Fruit fly (Drosophila melanogaster) whole organism, embryonic: Measurements from ENCODE around the gene CG7550.

Experiments
- Aef1 ChIP-seq: fragments of 200-800 bp; sonication (Bioruptor generic); IDR thresholded peaks from 3 replicates; pipeline ENCODE4 v1.3.6; 2022; ENCODE audit warnings: missing biosample characterization, missing genetic modification characterization
- B-H1 ChIP-seq: fragments of 200-800 bp; sonication (Bioruptor generic); IDR thresholded peaks from 3 replicates; pipeline ENCODE4 v1.3.6; 2022; ENCODE audit warnings: missing biosample characterization, missing genetic modification characterization
- Blimp-1 ChIP-seq: fragments of 200-800 bp; sonication (Bioruptor generic); optimal IDR thresholded peaks from 3 replicates; lab custom pipeline; 2018; ENCODE audit warnings: missing biosample characterization, missing genetic modification characterization, mild to moderate bottlenecking, moderate library complexity, missing genetic modification reagents
- CG10147 ChIP-seq: fragments of 200-800 bp; sonication (Bioruptor generic); optimal IDR thresholded peaks from 2 replicates; lab custom pipeline; 2019; ENCODE audit warnings: missing biosample characterization, mild to moderate bottlenecking, missing genetic modification characterization, moderate library complexity
- CG10267 ChIP-seq: fragments of 200-800 bp; sonication (Bioruptor generic); optimal IDR thresholded peaks from 2 replicates; lab custom pipeline; 2018; ENCODE audit warnings: missing biosample characterization, mild to moderate bottlenecking, missing genetic modification characterization, moderate library complexity
- CG10431 ChIP-seq: fragments of 200-800 bp; sonication (Bioruptor generic); optimal IDR thresholded peaks from 3 replicates; lab custom pipeline; 2018; ENCODE audit warnings: missing biosample characterization, mild to moderate bottlenecking, missing genetic modification characterization
- CG10979 ChIP-seq: fragments of 200-800 bp; sonication (Bioruptor generic); optimal IDR thresholded peaks from 2 replicates; lab custom pipeline; 2018; ENCODE audit warnings: missing biosample characterization, mild to moderate bottlenecking, missing genetic modification characterization, moderate library complexity
- CG1233 ChIP-seq: fragments of 200-800 bp; sonication (Bioruptor generic); optimal IDR thresholded peaks from 4 replicates; lab custom pipeline; 2018; ENCODE audit warnings: missing biosample characterization, mild to moderate bottlenecking, missing genetic modification characterization
- CG12391 ChIP-seq: fragments of 200-800 bp; sonication (Bioruptor generic); optimal IDR thresholded peaks from 3 replicates; lab custom pipeline; 2018; ENCODE audit warnings: missing biosample characterization, mild to moderate bottlenecking, missing genetic modification characterization, moderate library complexity
- CG14860 ChIP-seq: fragments of 200-800 bp; sonication (Bioruptor generic); IDR thresholded peaks from 3 replicates; pipeline ENCODE4 v1.3.6; 2022; ENCODE audit warnings: missing biosample characterization, missing genetic modification characterization; ENCODE audit not compliant: partially characterized antibody
- CG1603 ChIP-seq: fragments of 200-800 bp; sonication (Bioruptor generic); optimal IDR thresholded peaks from 2 replicates; lab custom pipeline; 2019; ENCODE audit warnings: missing biosample characterization, mild to moderate bottlenecking, missing genetic modification characterization, moderate library complexity
- CG17612 ChIP-seq: fragments of 200-800 bp; sonication (Bioruptor generic); IDR thresholded peaks from 2 replicates; pipeline ENCODE4 v1.3.6; 2022; ENCODE audit warnings: missing biosample characterization, missing genetic modification characterization
- CG6689 ChIP-seq: fragments of 200-800 bp; sonication (Bioruptor generic); IDR thresholded peaks from 2 replicates; pipeline ENCODE4 v1.3.6; 2022; ENCODE audit warnings: missing biosample characterization, missing genetic modification characterization
- CG7357 ChIP-seq: fragments of 200-800 bp; sonication (Bioruptor generic); IDR thresholded peaks from 3 replicates; pipeline ENCODE4 v1.3.6; 2022; ENCODE audit warnings: missing biosample characterization, missing genetic modification characterization
- CG8388 ChIP-seq: fragments of 200-800 bp; sonication (Bioruptor generic); optimal IDR thresholded peaks from 2 replicates; lab custom pipeline; 2019; ENCODE audit warnings: missing biosample characterization, mild to moderate bottlenecking, missing genetic modification characterization, moderate library complexity
- Dll ChIP-seq: fragments of 200-800 bp; sonication (Bioruptor generic); IDR thresholded peaks from 4 replicates; pipeline ENCODE4 v1.3.6; 2022; ENCODE audit warnings: missing biosample characterization, missing genetic modification characterization; ENCODE audit not compliant: partially characterized antibody
- Doc2 ChIP-seq: fragments of 200-800 bp; sonication (Bioruptor generic); IDR thresholded peaks from 2 replicates; pipeline ENCODE4 v1.3.6; 2022; ENCODE audit warnings: missing biosample characterization, missing genetic modification characterization
- Ets65A ChIP-seq: fragments of 200-800 bp; sonication (Bioruptor generic); peaks from one replicate; lab custom pipeline; 2016; ENCODE audit warnings: missing biosample characterization, missing genetic modification characterization
- Gug ChIP-seq: fragments of 200-800 bp; sonication (Bioruptor generic); IDR thresholded peaks from 4 replicates; pipeline ENCODE4 v1.3.6; 2022; ENCODE audit warnings: missing biosample characterization, missing genetic modification characterization
- Mrtf ChIP-seq: fragments of 200-800 bp; sonication (Bioruptor generic); IDR thresholded peaks from 3 replicates; pipeline ENCODE4 v1.3.6; 2022; ENCODE audit warnings: missing biosample characterization, missing genetic modification characterization
- NC2α ChIP-seq: fragments of 200-800 bp; sonication (Bioruptor generic); optimal IDR thresholded peaks from 2 replicates; lab custom pipeline; 2016; ENCODE audit warnings: missing biosample characterization, missing genetic modification characterization
- Ravus ChIP-seq: fragments of 200-800 bp; sonication (Bioruptor generic); IDR thresholded peaks from 2 replicates; pipeline ENCODE4 v1.3.6; 2022; ENCODE audit warnings: missing biosample characterization, missing genetic modification characterization
- Sox102F ChIP-seq: fragments of 200-800 bp; sonication (Bioruptor generic); optimal IDR thresholded peaks from 2 replicates; lab custom pipeline; 2018; ENCODE audit warnings: missing biosample characterization, mild to moderate bottlenecking, missing genetic modification characterization, moderate library complexity
- Sry-β ChIP-seq: fragments of 200-800 bp; sonication (Bioruptor generic); optimal IDR thresholded peaks from 2 replicates; lab custom pipeline; 2018; ENCODE audit warnings: missing biosample characterization, mild to moderate bottlenecking, missing genetic modification characterization, moderate library complexity
- Xrp1 ChIP-seq: fragments of 200-800 bp; sonication (Bioruptor generic); IDR thresholded peaks from 2 replicates; pipeline ENCODE4 v1.3.6; 2022; ENCODE audit warnings: missing biosample characterization, missing genetic modification characterization
- croc ChIP-seq: fragments of 200-800 bp; sonication (Bioruptor generic); conservative IDR thresholded peaks from 3 replicates; pipeline ENCODE4 v1.3.6; 2022; ENCODE audit warnings: missing biosample characterization, missing genetic modification characterization
- crp ChIP-seq, 2 experiments: fragments of 200-800 bp; sonication (Bioruptor generic); optimal IDR thresholded peaks; 2 replicates in 1 of 2; 3 replicates in 1 of 2; lab custom pipeline; 2017; ENCODE audit warnings: missing biosample characterization in 2 of 2, missing genetic modification characterization in 2 of 2, mild to moderate bottlenecking in 1 of 2, moderate library complexity in 1 of 2
- gsb-n ChIP-seq: fragments of 200-800 bp; sonication (Bioruptor generic); optimal IDR thresholded peaks from 3 replicates; lab custom pipeline; 2018; ENCODE audit warnings: missing biosample characterization, mild to moderate bottlenecking, missing genetic modification characterization
- hbn ChIP-seq: fragments of 200-800 bp; sonication (Bioruptor generic); IDR thresholded peaks from 2 replicates; pipeline ENCODE4 v1.3.6; 2022; ENCODE audit warnings: missing biosample characterization, missing genetic modification characterization; ENCODE audit not compliant: partially characterized antibody
- inv ChIP-seq: fragments of 200-800 bp; sonication (Bioruptor generic); IDR thresholded peaks from 2 replicates; pipeline ENCODE4 v1.3.6; 2022; ENCODE audit warnings: missing biosample characterization, missing genetic modification characterization; ENCODE audit not compliant: partially characterized antibody
- ken ChIP-seq: fragments of 200-800 bp; sonication (Bioruptor generic); IDR thresholded peaks from 3 replicates; pipeline ENCODE4 v1.3.6; 2022; ENCODE audit warnings: missing biosample characterization, missing genetic modification characterization
- lab ChIP-seq: fragments of 200-800 bp; sonication (Bioruptor generic); optimal IDR thresholded peaks from 3 replicates; lab custom pipeline; 2017; ENCODE audit warnings: missing biosample characterization, missing genetic modification characterization, mild to moderate bottlenecking, moderate library complexity, missing genetic modification reagents
- lov ChIP-seq, 2 experiments: fragments of 200-800 bp in 1 of 2; fragments of >200 bp in 1 of 2; sonication (Bioruptor generic) in 1 of 2; IDR thresholded peaks in 1 of 2; optimal IDR thresholded peaks in 1 of 2; 2 replicates in 1 of 2; 3 replicates in 1 of 2; pipeline versions ENCODE4 v1.3.6 to Lab custom; 2017 to 2022; ENCODE audit warnings: missing biosample characterization in 1 of 2, missing genetic modification characterization in 1 of 2
- oc ChIP-seq: fragments of 200-800 bp; sonication (Bioruptor generic); optimal IDR thresholded peaks from 2 replicates; lab custom pipeline; 2018; ENCODE audit warnings: missing biosample characterization, mild to moderate bottlenecking, missing genetic modification characterization, moderate library complexity
- p53 ChIP-seq: fragments of 200-800 bp; sonication (Bioruptor generic); optimal IDR thresholded peaks from 2 replicates; lab custom pipeline; 2016; ENCODE audit warnings: missing biosample characterization, missing genetic modification characterization
- pros ChIP-seq: fragments of 200-800 bp; sonication (Bioruptor generic); optimal IDR thresholded peaks from 3 replicates; lab custom pipeline; 2019; ENCODE audit warnings: missing biosample characterization, mild to moderate bottlenecking, missing genetic modification characterization, moderate library complexity
- psq ChIP-seq: fragments of 200-800 bp; sonication (Bioruptor generic); optimal IDR thresholded peaks from 2 replicates; lab custom pipeline; 2017; ENCODE audit warnings: missing biosample characterization, missing genetic modification characterization
- salm ChIP-seq: fragments of 200-800 bp; sonication (Bioruptor generic); optimal IDR thresholded peaks from 2 replicates; lab custom pipeline; 2018; ENCODE audit warnings: missing biosample characterization, mild to moderate bottlenecking, missing genetic modification characterization
- schlank ChIP-seq: fragments of 200-800 bp; sonication (Bioruptor generic); optimal IDR thresholded peaks from 2 replicates; lab custom pipeline; 2018; ENCODE audit warnings: missing biosample characterization, mild to moderate bottlenecking, missing genetic modification characterization
- sr ChIP-seq: fragments of 200-800 bp; sonication (Bioruptor generic); IDR thresholded peaks from 3 replicates; pipeline ENCODE4 v1.3.6; 2022; ENCODE audit warnings: missing biosample characterization, missing genetic modification characterization
- stwl ChIP-seq: fragments of 200-800 bp; sonication (Bioruptor generic); optimal IDR thresholded peaks from 3 replicates; lab custom pipeline; 2018; ENCODE audit warnings: missing biosample characterization, mild to moderate bottlenecking, missing genetic modification characterization, moderate library complexity
- tna ChIP-seq: fragments of 200-800 bp; sonication (Bioruptor generic); IDR thresholded peaks from 2 replicates; pipeline ENCODE4 v1.3.6; 2022; ENCODE audit warnings: missing biosample characterization, missing genetic modification characterization; ENCODE audit not compliant: partially characterized antibody
- ttk ChIP-seq: fragments of 200-800 bp; sonication (Bioruptor generic); IDR thresholded peaks from 2 replicates; pipeline ENCODE4 v2.1.2; 2022; ENCODE audit warnings: missing biosample characterization, missing genetic modification characterization
- unpg ChIP-seq: fragments of 200-800 bp; sonication (Bioruptor generic); optimal IDR thresholded peaks from 3 replicates; lab custom pipeline; 2018; ENCODE audit warnings: missing biosample characterization, mild to moderate bottlenecking, missing genetic modification characterization, moderate library complexity

CG7550 gene

DNA sequence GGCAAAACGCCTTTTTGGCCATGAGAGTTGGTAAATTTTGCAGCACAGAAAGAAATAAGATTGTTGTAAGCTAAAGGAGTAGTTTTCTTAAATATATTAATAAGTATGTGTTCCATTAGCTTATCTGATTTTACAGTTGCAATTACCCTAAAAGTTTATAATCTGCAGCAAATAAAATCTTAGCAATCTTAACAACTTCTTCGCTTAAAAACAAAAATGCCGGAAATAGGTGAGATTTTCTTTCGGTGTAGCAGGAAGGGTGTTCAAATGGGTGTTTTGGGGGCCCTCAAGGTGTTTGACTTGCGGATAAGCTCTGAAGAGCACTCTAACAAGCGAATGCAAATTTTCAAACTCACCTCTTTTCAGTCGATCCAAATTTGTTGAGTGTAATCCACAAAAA is 26.5 kb upstream of the CG7550 start:
- peak; percentile 26 for TF ChIP-seq Ets65A (GFP tag; lab: Kevin White, UChicago)
- TF ChIP-seq CG1233 (GFP tag; lab: Kevin White, UChicago): no peak
- TF ChIP-seq Sox102F (GFP tag; lab: Kevin White, UChicago): peak; percentile 3

dm6 chr3L:8150284-8150683 is 26.0 kb upstream of the CG7550 start:
- TF ChIP-seq Blimp-1 (GFP tag; lab: Kevin White, UChicago): peak; percentile 51
- no peak for TF ChIP-seq CG10267 (tag; lab: Kevin White, UChicago)

DNA sequence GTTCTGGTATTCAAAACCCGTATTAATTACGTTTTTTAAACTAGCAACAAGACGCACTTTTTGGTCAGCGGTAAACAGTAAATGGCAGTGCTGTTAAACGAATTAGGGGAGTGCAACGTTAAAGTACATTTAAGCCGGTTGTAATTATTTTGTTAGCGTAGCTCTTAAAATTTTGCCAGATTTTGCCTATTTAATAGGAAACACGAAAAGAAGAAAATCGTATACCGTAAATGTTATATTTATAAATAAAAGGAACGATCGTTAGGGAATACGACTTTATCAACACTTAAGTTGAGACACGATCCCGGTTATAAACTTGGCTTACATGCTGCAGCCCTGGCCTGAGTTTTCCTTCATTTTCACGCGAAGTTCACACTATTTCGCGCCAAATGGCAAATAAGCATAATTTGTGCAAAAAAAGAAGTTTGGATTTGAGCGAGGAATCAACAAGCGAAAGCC is 13.1 kb upstream of the CG7550 start, which contains the start of the genes Setx and mus301:
TSS of gene Setx (minus strand) at position 51 of the 459 bp plus-strand sequence.
TSS of gene mus301 (plus strand) at position 361 of the 459 bp plus-strand sequence.
- TF ChIP-seq CG1603 (peak; percentile 63), croc (GFP tag; lab: Robert Waterston, UW) (peak; percentile 37; the same call in 2 of the 3 replicates), stwl (peak; percentile 78), salm (no peak), Ets65A (GFP tag; lab: Kevin White, UChicago) (peak; percentile 99), Dll (GFP tag; lab: Robert Waterston, UW) (0 out of 4 replicates have a peak, but pooled peaks have one; percentile 37), oc (tag; lab: Kevin White, UChicago) (no peak), unpg (no peak), CG1233 (GFP tag; lab: Kevin White, UChicago) (peak; percentile 49), Aef1 (GFP tag; lab: Robert Waterston, UW) (peak; percentile 75), hbn (GFP tag; lab: Robert Waterston, UW) (no peak), Mrtf (peak; percentile 43; the same call in 1 of the 3 replicates), CG10431 (peak; percentile 29), Xrp1 (peak; percentile 79), Doc2 (no peak), pros (GFP tag; lab: Kevin White, UChicago) (no peak), CG14860 (GFP tag; lab: Robert Waterston, UW) (no peak), CG10979 (peak; percentile 69), NC2α (peak; percentile 30), Sry-β (GFP tag; lab: Kevin White, UChicago) (no peak), Gug (GFP tag; lab: Robert Waterston, UW) (peak; percentile 67; the same call in 2 of the 4 replicates), psq (GFP tag; lab: Kevin White, UChicago) (peak; percentile 42), ken (GFP tag; lab: Robert Waterston, UW) (peak; percentile 70; the same call in 1 of the 3 replicates), sr (GFP tag; lab: Robert Waterston, UW) (no peak), tna (GFP tag; lab: Robert Waterston, UW) (no peak), crp (GFP tag; optimal IDR thresholded peaks at IDR 0.05; lab: Kevin White, UChicago) (peak in 1 of 2 experiments; percentile 52), Ravus (no peak), ttk (GFP tag; lab: Robert Waterston, UW) (peak; percentile 54; the same call in 1 of the 2 replicates), CG8388 (GFP tag; lab: Kevin White, UChicago) (peak; percentile 51), CG10147 (GFP tag; lab: Kevin White, UChicago) (no peak), schlank (peak; percentile 23), lab (GFP tag; lab: Kevin White, UChicago) (no peak), p53 (GFP tag; lab: Kevin White, UChicago) (peak; percentile 70), lov (optimal IDR thresholded peaks at IDR 0.05; lab: Kevin White, UChicago) (no peak), lov (GFP tag; IDR thresholded peaks at IDR 0.05; lab: Robert Waterston, UW) (no peak), gsb-n (no peak), CG17612 (GFP tag; lab: Robert Waterston, UW) (no peak), CG6689 (GFP tag; lab: Robert Waterston, UW) (peak; percentile 58; the same call in 1 of the 2 replicates), CG7357 (GFP tag; lab: Robert Waterston, UW) (peak; percentile 64; the same call in 1 of the 3 replicates), CG12391 (tag; lab: Kevin White, UChicago) (peak; percentile 82), inv (GFP tag; lab: Robert Waterston, UW) (no peak; the same call in 1 of the 2 replicates), B-H1 (GFP tag; lab: Robert Waterston, UW) (peak; percentile 58; the same call in 2 of the 3 replicates)
